Worm (Caenorhabditis elegans): Measurements from ENCODE around the gene sre-11.

The sre-11 gene

ce11 chrV:7639356-7639755, 44.4 kb downstream of the sre-11 start:
- TF ChIP-seq ztf-4 (tag; optimal IDR thresholded peaks at IDR 0.05): no peak
- no peak for TF ChIP-seq mab-5 (tag; optimal IDR thresholded peaks at IDR 0.05)
- TF ChIP-seq unc-55 (GFP tag; optimal IDR thresholded peaks at IDR 0.05): no peak
- TF ChIP-seq nhr-129 (tag; optimal IDR thresholded peaks at IDR 0.05): no peak
- no peak for TF ChIP-seq lin-11 (tag; optimal IDR thresholded peaks at IDR 0.05)
- no peak for TF ChIP-seq elt-3 (tag; optimal IDR thresholded peaks at IDR 0.05)
- TF ChIP-seq skn-1 (tag; optimal IDR thresholded peaks at IDR 0.05): no peak
- TF ChIP-seq lin-39 (tag; optimal IDR thresholded peaks at IDR 0.05): no peak
- TF ChIP-seq mbf-1 (tag; optimal IDR thresholded peaks at IDR 0.05): no peak
- TF ChIP-seq nhr-77 (tag; optimal IDR thresholded peaks at IDR 0.05): no peak
- no peak for TF ChIP-seq ama-1 (optimal IDR thresholded peaks at IDR 0.05)
- no peak for TF ChIP-seq elt-1 (tag; optimal IDR thresholded peaks at IDR 0.05)
- no peak for TF ChIP-seq nhr-237 (tag; optimal IDR thresholded peaks at IDR 0.05)
- TF ChIP-seq unc-62 (GFP tag; optimal IDR thresholded peaks at IDR 0.05): no peak
- TF ChIP-seq ceh-82 (tag; optimal IDR thresholded peaks at IDR 0.05): no peak
- TF ChIP-seq R02D3.7 (tag; optimal IDR thresholded peaks at IDR 0.05): no peak
- TF ChIP-seq snpc-4 (tag; optimal IDR thresholded peaks at IDR 0.05): no peak
- no peak for TF ChIP-seq nhr-6 (tag; optimal IDR thresholded peaks at IDR 0.05)
- no peak for TF ChIP-seq ceh-16 (tag; optimal IDR thresholded peaks at IDR 0.05)

- TF ChIP-seq ceh-82 (tag; optimal IDR thresholded peaks at IDR 0.05): no peak
- no peak for TF ChIP-seq nhr-77 (tag; optimal IDR thresholded peaks at IDR 0.05)
- TF ChIP-seq lin-11 (tag; optimal IDR thresholded peaks at IDR 0.05): no peak
- TF ChIP-seq sem-4 (tag; optimal IDR thresholded peaks at IDR 0.05): no peak
- TF ChIP-seq ztf-1 (GFP tag; conservative IDR thresholded peaks at IDR 0.05): no peak
- TF ChIP-seq blmp-1 (tag; optimal IDR thresholded peaks at IDR 0.05; ENCODE audit: insufficient read depth): no peak
- no peak for TF ChIP-seq skn-1 (tag; optimal IDR thresholded peaks at IDR 0.05)
- no peak for TF ChIP-seq mdl-1 (tag; optimal IDR thresholded peaks at IDR 0.05)
- TF ChIP-seq lsy-2 (tag; optimal IDR thresholded peaks at IDR 0.05): no peak
- no peak for TF ChIP-seq lin-39 (tag; optimal IDR thresholded peaks at IDR 0.05)
- TF ChIP-seq nhr-237 (tag; optimal IDR thresholded peaks at IDR 0.05): no peak
- no peak for TF ChIP-seq unc-55 (GFP tag; optimal IDR thresholded peaks at IDR 0.05)
- TF ChIP-seq elt-3 (tag; optimal IDR thresholded peaks at IDR 0.05): no peak
- no peak for TF ChIP-seq alr-1 (tag; optimal IDR thresholded peaks at IDR 0.05)
- no peak for TF ChIP-seq nhr-129 (tag; optimal IDR thresholded peaks at IDR 0.05)
- TF ChIP-seq peb-1 (tag; optimal IDR thresholded peaks at IDR 0.05): no peak
- no peak for TF ChIP-seq fos-1 (tag; optimal IDR thresholded peaks at IDR 0.05)
- TF ChIP-seq ama-1 (optimal IDR thresholded peaks at IDR 0.05): no peak
- TF ChIP-seq R02D3.7 (tag; optimal IDR thresholded peaks at IDR 0.05): no peak
- no peak for TF ChIP-seq elt-1 (tag; optimal IDR thresholded peaks at IDR 0.05)
Observed at ce11 chrV:7637801-7638200, 46.0 kb downstream of the sre-11 start, which contains the start of gene clec-45. Gene clec-45 (plus strand): TSS chrV:7638101.

ce11 chrV:7635469-7635868, 48.3 kb downstream of the sre-11 start, which contains the start of gene srd-29:
Gene srd-29 (plus strand): TSS chrV:7635769.
- TF ChIP-seq ZK546.5 (tag; optimal IDR thresholded peaks at IDR 0.05) (no peak), sem-4 (tag; optimal IDR thresholded peaks at IDR 0.05) (no peak), egl-27 (tag; optimal IDR thresholded peaks at IDR 0.05) (no peak), zag-1 (tag; optimal IDR thresholded peaks at IDR 0.05) (no peak), lsy-2 (tag; optimal IDR thresholded peaks at IDR 0.05) (no peak), nhr-77 (tag; optimal IDR thresholded peaks at IDR 0.05) (no peak), ceh-82 (tag; optimal IDR thresholded peaks at IDR 0.05) (no peak), sma-3 (GFP tag; optimal IDR thresholded peaks at IDR 0.05) (no peak), alr-1 (tag; optimal IDR thresholded peaks at IDR 0.05) (no peak), nhr-6 (tag; optimal IDR thresholded peaks at IDR 0.05) (no peak), lin-11 (tag; optimal IDR thresholded peaks at IDR 0.05) (no peak), mdl-1 (tag; optimal IDR thresholded peaks at IDR 0.05) (no peak), unc-62 (GFP tag; optimal IDR thresholded peaks at IDR 0.05) (no peak), ztf-4 (tag; optimal IDR thresholded peaks at IDR 0.05) (no peak), aly-2 (tag; optimal IDR thresholded peaks at IDR 0.05) (no peak), ztf-1 (GFP tag; conservative IDR thresholded peaks at IDR 0.05) (no peak)

- TF ChIP-seq crh-2 (tag; optimal IDR thresholded peaks at IDR 0.05): no peak
- TF ChIP-seq ZK546.5 (tag; optimal IDR thresholded peaks at IDR 0.05): no peak
- TF ChIP-seq nhr-23 (tag; optimal IDR thresholded peaks at IDR 0.05): no peak
- TF ChIP-seq Y55F3AM.14 (GFP tag; optimal IDR thresholded peaks at IDR 0.05): no peak
- no peak for TF ChIP-seq mbf-1 (tag; optimal IDR thresholded peaks at IDR 0.05)
- no peak for TF ChIP-seq aly-2 (tag; optimal IDR thresholded peaks at IDR 0.05)
- no peak for TF ChIP-seq mdl-1 (tag; optimal IDR thresholded peaks at IDR 0.05)
- TF ChIP-seq nhr-129 (tag; optimal IDR thresholded peaks at IDR 0.05): no peak
- TF ChIP-seq ceh-82 (tag; optimal IDR thresholded peaks at IDR 0.05): no peak
- TF ChIP-seq sma-9 (GFP tag; optimal IDR thresholded peaks at IDR 0.05): no peak
- TF ChIP-seq sma-9 (tag; optimal IDR thresholded peaks at IDR 0.05): no peak
Observed at ce11 chrV:7634657-7635056, 49.1 kb downstream of the sre-11 start, which contains the start of gene srd-31. Gene srd-31 (minus strand): TSS chrV:7634757.

Measured in whole organism, L2 larva.